Worm (Caenorhabditis elegans): ENCODE measurements around the gene cnp-2.

- TF ChIP-seq mxl-2 (GFP tag; conservative IDR thresholded peaks at IDR 0.05) (no peak), lsy-2 (tag; optimal IDR thresholded peaks at IDR 0.05) (no peak), lin-13 (GFP tag; optimal IDR thresholded peaks at IDR 0.05) (no peak), mxl-3 (GFP tag; optimal IDR thresholded peaks at IDR 0.05) (no peak)
Observed at ce11 chrII:12722685-12723287, 37.8 kb upstream of the cnp-2 start.
